Fruit fly (Drosophila melanogaster) whole organism, embryonic: ENCODE results near the gene dgt2.

Experiments used
- Asciz ChIP-seq: fragments of 200-800 bp; sonication (Bioruptor generic); optimal IDR thresholded peaks from 2 replicates; lab custom pipeline; 2017; ENCODE audit warnings: missing biosample characterization, mild to moderate bottlenecking, missing genetic modification characterization, missing genetic modification reagents
- CG10147 ChIP-seq: fragments of 200-800 bp; sonication (Bioruptor generic); optimal IDR thresholded peaks from 2 replicates; lab custom pipeline; 2019; ENCODE audit warnings: missing biosample characterization, mild to moderate bottlenecking, missing genetic modification characterization, moderate library complexity
- CG11085 ChIP-seq: fragments of 200-800 bp; sonication (Bioruptor generic); IDR thresholded peaks from 2 replicates; pipeline ENCODE4 v1.3.6; 2022; ENCODE audit warnings: missing biosample characterization, missing genetic modification characterization
- CG11560 ChIP-seq: fragments of 200-800 bp; sonication (Bioruptor generic); IDR thresholded peaks from 3 replicates; pipeline ENCODE4 v1.3.6; 2022; ENCODE audit warnings: missing biosample characterization, missing genetic modification characterization
- CG12236 ChIP-seq: fragments of 200-800 bp; sonication (Bioruptor generic); optimal IDR thresholded peaks from 2 replicates; lab custom pipeline; 2016; ENCODE audit warnings: missing biosample characterization, missing genetic modification characterization
- CG12659 ChIP-seq: fragments of 200-800 bp; sonication (Bioruptor generic); optimal IDR thresholded peaks from 3 replicates; lab custom pipeline; 2017; ENCODE audit warnings: mild to moderate bottlenecking, missing biosample characterization, missing genetic modification reagents, missing genetic modification characterization
- CG13296 ChIP-seq: fragments of 200-800 bp; sonication (Bioruptor generic); optimal IDR thresholded peaks from 3 replicates; lab custom pipeline; 2018; ENCODE audit warnings: missing biosample characterization, mild to moderate bottlenecking, missing genetic modification characterization
- CG1603 ChIP-seq: fragments of 200-800 bp; sonication (Bioruptor generic); optimal IDR thresholded peaks from 2 replicates; lab custom pipeline; 2019; ENCODE audit warnings: missing biosample characterization, mild to moderate bottlenecking, missing genetic modification characterization, moderate library complexity
- CG16813 ChIP-seq: fragments of 200-800 bp; sonication (Bioruptor generic); IDR thresholded peaks from 3 replicates; pipeline ENCODE4 v1.3.6; 2022; ENCODE audit warnings: missing biosample characterization, missing genetic modification characterization; ENCODE audit not compliant: partially characterized antibody
- CG17568 ChIP-seq: fragments of 200-800 bp; sonication (Bioruptor generic); optimal IDR thresholded peaks from 2 replicates; lab custom pipeline; 2018; ENCODE audit warnings: missing biosample characterization, mild to moderate bottlenecking, missing genetic modification characterization, moderate library complexity
- CG31365 ChIP-seq: fragments of 200-800 bp; sonication (Bioruptor generic); optimal IDR thresholded peaks from 2 replicates; lab custom pipeline; 2018; ENCODE audit warnings: missing biosample characterization, mild to moderate bottlenecking, missing genetic modification characterization
- CG32532 ChIP-seq: fragments of 200-800 bp; sonication (Bioruptor generic); IDR thresholded peaks from 2 replicates; pipeline ENCODE4 v1.3.6; 2022; ENCODE audit warnings: missing biosample characterization, missing genetic modification characterization
- CG4404 ChIP-seq: fragments of 200-800 bp; sonication (Bioruptor generic); IDR thresholded peaks from 2 replicates; pipeline ENCODE4 v1.3.6; 2022; ENCODE audit warnings: missing biosample characterization, missing genetic modification characterization
- CG4617 ChIP-seq: fragments of 200-800 bp; sonication (Bioruptor generic); optimal IDR thresholded peaks from 3 replicates; lab custom pipeline; 2016; ENCODE audit warnings: missing biosample characterization, missing genetic modification characterization, borderline replicate concordance
- CG4854 ChIP-seq: fragments of 200-800 bp; sonication (Bioruptor generic); optimal IDR thresholded peaks from 2 replicates; lab custom pipeline; 2016; ENCODE audit warnings: missing biosample characterization, missing genetic modification characterization, inconsistent platforms
- CG5953 ChIP-seq: fragments of 200-800 bp; sonication (Bioruptor generic); IDR thresholded peaks from 2 replicates; pipeline ENCODE4 v1.3.6; 2022; ENCODE audit warnings: missing biosample characterization, missing genetic modification characterization
- CG6683 ChIP-seq: fragments of 200-800 bp; sonication (Bioruptor generic); optimal IDR thresholded peaks from 2 replicates; lab custom pipeline; 2017; ENCODE audit warnings: missing biosample characterization, mild to moderate bottlenecking, missing genetic modification characterization, missing genetic modification reagents
- D19B ChIP-seq: fragments of 200-800 bp; sonication (Bioruptor generic); optimal IDR thresholded peaks from 2 replicates; lab custom pipeline; 2017; ENCODE audit warnings: missing biosample characterization, mild to moderate bottlenecking, missing genetic modification characterization
- Drgx ChIP-seq: fragments of 200-800 bp; sonication (Bioruptor generic); IDR thresholded peaks from 2 replicates; pipeline ENCODE4 v1.3.6; 2022; ENCODE audit warnings: missing biosample characterization, missing genetic modification characterization
- Ets65A ChIP-seq: fragments of 200-800 bp; sonication (Bioruptor generic); peaks from one replicate; lab custom pipeline; 2016; ENCODE audit warnings: missing biosample characterization, missing genetic modification characterization
- Ets97D ChIP-seq: fragments of 200-800 bp; sonication (Bioruptor generic); optimal IDR thresholded peaks from 3 replicates; lab custom pipeline; 2016; ENCODE audit warnings: missing biosample characterization, missing genetic modification characterization
- HLH3B ChIP-seq: fragments of 200-800 bp; sonication (Bioruptor generic); IDR thresholded peaks from 2 replicates; pipeline ENCODE4 v1.3.6; 2022; ENCODE audit warnings: missing biosample characterization, missing genetic modification characterization
- Hey ChIP-seq: fragments of 200-800 bp; sonication (Bioruptor generic); optimal IDR thresholded peaks from 3 replicates; lab custom pipeline; 2018; ENCODE audit warnings: missing biosample characterization, mild to moderate bottlenecking, missing genetic modification characterization
- Hr39 ChIP-seq: fragments of >200 bp; optimal IDR thresholded peaks from 2 replicates; lab custom pipeline; 2017
- Jarid2 ChIP-seq: fragments of 200-800 bp; sonication (Bioruptor generic); optimal IDR thresholded peaks from 3 replicates; lab custom pipeline; 2017; ENCODE audit warnings: mild to moderate bottlenecking, missing biosample characterization, missing genetic modification reagents, missing genetic modification characterization
- Mrtf ChIP-seq: fragments of 200-800 bp; sonication (Bioruptor generic); IDR thresholded peaks from 3 replicates; pipeline ENCODE4 v1.3.6; 2022; ENCODE audit warnings: missing biosample characterization, missing genetic modification characterization
- Myb ChIP-seq: fragments of 200-800 bp; sonication (Bioruptor generic); optimal IDR thresholded peaks from 2 replicates; lab custom pipeline; 2016; ENCODE audit warnings: missing biosample characterization, missing genetic modification characterization
- Opbp ChIP-seq: fragments of 200-800 bp; sonication (Bioruptor generic); IDR thresholded peaks from 3 replicates; pipeline ENCODE4 v1.3.6; 2022; ENCODE audit warnings: missing biosample characterization, missing genetic modification characterization; ENCODE audit not compliant: partially characterized antibody
- Pdp1 ChIP-seq, 2 experiments: fragments of 200-800 bp; sonication (Bioruptor generic); optimal IDR thresholded peaks; 3 replicates each; lab custom pipeline; 2016; ENCODE audit warnings: missing biosample characterization in 2 of 2, missing genetic modification characterization in 2 of 2, mild to moderate bottlenecking in 1 of 2, moderate library complexity in 1 of 2
- caup ChIP-seq: fragments of 200-800 bp; sonication (Bioruptor generic); optimal IDR thresholded peaks from 3 replicates; lab custom pipeline; 2017; ENCODE audit warnings: missing biosample characterization, mild to moderate bottlenecking, missing genetic modification characterization, moderate library complexity; ENCODE audit not compliant: severe bottlenecking
- corto ChIP-seq: fragments of 200-800 bp; sonication (Bioruptor generic); optimal IDR thresholded peaks from 2 replicates; lab custom pipeline; 2016; ENCODE audit warnings: missing biosample characterization, mild to moderate bottlenecking, missing genetic modification characterization, moderate library complexity
- cwo ChIP-seq: fragments of 200-800 bp; sonication (Bioruptor generic); optimal IDR thresholded peaks from 3 replicates; lab custom pipeline; 2017; ENCODE audit warnings: missing biosample characterization, missing genetic modification characterization, mild to moderate bottlenecking, moderate library complexity, missing genetic modification reagents
- dm ChIP-seq: fragments of 200-800 bp; sonication (Bioruptor generic); optimal IDR thresholded peaks from 3 replicates; lab custom pipeline; 2016; ENCODE audit warnings: missing biosample characterization, missing genetic modification characterization
- fd102C ChIP-seq: fragments of 200-800 bp; sonication (Bioruptor generic); optimal IDR thresholded peaks from 2 replicates; lab custom pipeline; 2018; ENCODE audit warnings: missing biosample characterization, mild to moderate bottlenecking, missing genetic modification characterization, moderate library complexity
- fd3F ChIP-seq: fragments of 200-800 bp; sonication (Bioruptor generic); optimal IDR thresholded peaks from 2 replicates; lab custom pipeline; 2018; ENCODE audit warnings: missing biosample characterization, mild to moderate bottlenecking, missing genetic modification characterization, moderate library complexity
- luna ChIP-seq: fragments of 200-800 bp; sonication (Bioruptor generic); optimal IDR thresholded peaks from 2 replicates; lab custom pipeline; 2016; ENCODE audit warnings: missing biosample characterization, missing genetic modification characterization
- maf-S ChIP-seq: fragments of 200-800 bp; sonication (Bioruptor generic); optimal IDR thresholded peaks from 2 replicates; lab custom pipeline; 2016; ENCODE audit warnings: missing biosample characterization, missing genetic modification characterization
- mld ChIP-seq: fragments of 200-800 bp; sonication (Bioruptor generic); IDR thresholded peaks from 3 replicates; pipeline ENCODE4 v1.3.6; 2022; ENCODE audit warnings: missing biosample characterization, missing genetic modification characterization; ENCODE audit not compliant: partially characterized antibody
- pb ChIP-seq: fragments of 200-800 bp; sonication (Bioruptor generic); optimal IDR thresholded peaks from 3 replicates; lab custom pipeline; 2016; ENCODE audit warnings: missing biosample characterization, missing genetic modification characterization
- run ChIP-seq: fragments of 200-800 bp; sonication (Bioruptor generic); optimal IDR thresholded peaks from 3 replicates; lab custom pipeline; 2018; ENCODE audit warnings: missing biosample characterization, mild to moderate bottlenecking, missing genetic modification characterization
- sc ChIP-seq, 3 experiments: fragments of >200 bp in 2 of 3; fragments of 200-800 bp in 1 of 3; sonication (Bioruptor generic) in 1 of 3; optimal IDR thresholded peaks; 2 replicates in 2 of 3; 3 replicates in 1 of 3; lab custom pipeline; 2017; ENCODE audit warnings: mild to moderate bottlenecking in 1 of 3, missing biosample characterization in 1 of 3, missing genetic modification characterization in 1 of 3, missing genetic modification reagents in 1 of 3
- shn ChIP-seq: fragments of 200-800 bp; sonication (Bioruptor generic); optimal IDR thresholded peaks from 3 replicates; lab custom pipeline; 2016; ENCODE audit warnings: missing biosample characterization, missing genetic modification characterization
- sisA ChIP-seq: fragments of 200-800 bp; sonication (Bioruptor generic); IDR thresholded peaks from 2 replicates; pipeline ENCODE4 v1.3.6; 2022; ENCODE audit warnings: missing biosample characterization, missing genetic modification characterization
- sr ChIP-seq: fragments of 200-800 bp; sonication (Bioruptor generic); IDR thresholded peaks from 3 replicates; pipeline ENCODE4 v1.3.6; 2022; ENCODE audit warnings: missing biosample characterization, missing genetic modification characterization
- stc ChIP-seq: fragments of 200-800 bp; sonication (Bioruptor generic); IDR thresholded peaks from 2 replicates; pipeline ENCODE4 v1.3.6; 2022; ENCODE audit warnings: missing biosample characterization, missing genetic modification characterization
- toy ChIP-seq: fragments of 200-800 bp; sonication (Bioruptor generic); IDR thresholded peaks from 2 replicates; pipeline ENCODE4 v1.3.6; 2022; ENCODE audit warnings: missing biosample characterization, missing genetic modification characterization
- unc-4 ChIP-seq: fragments of 200-800 bp; sonication (Bioruptor generic); IDR thresholded peaks from 2 replicates; pipeline ENCODE4 v1.3.6; 2022; ENCODE audit warnings: missing biosample characterization, missing genetic modification characterization; ENCODE audit not compliant: partially characterized antibody
- vnd ChIP-seq: fragments of 200-800 bp; sonication (Bioruptor generic); IDR thresholded peaks from 3 replicates; pipeline ENCODE4 v1.3.6; 2022; ENCODE audit warnings: missing biosample characterization, missing genetic modification characterization; ENCODE audit not compliant: partially characterized antibody

Gene dgt2

dm6 chr2L:12011682-12012655, 22.2 kb downstream of the dgt2 start (continued):
- TF ChIP-seq sisA (GFP tag; lab: Robert Waterston, UW) (no peak), CG4854 (GFP tag; lab: Kevin White, UChicago) (peak; percentile 62), Asciz (GFP tag; lab: Kevin White, UChicago) (no peak), CG4404 (GFP tag; lab: Robert Waterston, UW) (no peak), sc (optimal IDR thresholded peaks at IDR 0.05; lab: Kevin White, UChicago) (no peak), sc (GFP tag; optimal IDR thresholded peaks at IDR 0.05; lab: Kevin White, UChicago) (no peak), corto (GFP tag; lab: Kevin White, UChicago) (no peak), luna (no peak), Opbp (GFP tag; lab: Robert Waterston, UW) (no peak), sr (GFP tag; lab: Robert Waterston, UW) (no peak), CG1603 (peak; percentile 80), CG12236 (GFP tag; lab: Kevin White, UChicago) (peak; percentile 4), D19B (GFP tag; lab: Kevin White, UChicago) (peak; percentile 66), cwo (GFP tag; lab: Kevin White, UChicago) (peak; percentile 89), CG6683 (GFP tag; lab: Kevin White, UChicago) (peak; percentile 45), CG4617 (GFP tag; lab: Kevin White, UChicago) (no peak), vnd (GFP tag; lab: Robert Waterston, UW) (no peak), CG11085 (GFP tag; lab: Robert Waterston, UW) (no peak), run (tag; lab: Kevin White, UChicago) (peak; percentile 97), unc-4 (GFP tag; lab: Robert Waterston, UW) (no peak), CG16813 (GFP tag; lab: Robert Waterston, UW) (no peak), Myb (GFP tag; lab: Kevin White, UChicago) (peak; percentile 56), Ets65A (GFP tag; lab: Kevin White, UChicago) (peak; percentile 89), CG17568 (GFP tag; lab: Kevin White, UChicago) (peak; percentile 45), CG5953 (no peak), pb (peak; percentile 78), shn (GFP tag; lab: Kevin White, UChicago) (peak; percentile 87), CG12659 (GFP tag; lab: Kevin White, UChicago) (peak; percentile 74), dm (GFP tag; lab: Kevin White, UChicago) (peak; percentile 84), stc (no peak), Pdp1 (GFP tag; optimal IDR thresholded peaks at IDR 0.05; lab: Kevin White, UChicago) (peak; percentile 72 to 94), CG31365 (tag; lab: Kevin White, UChicago) (peak; percentile 49), toy (GFP tag; lab: Robert Waterston, UW) (no peak), Ets97D (GFP tag; lab: Kevin White, UChicago) (peak; percentile 76), Hr39 (lab: Kevin White, UChicago) (no peak), Mrtf (GFP tag; lab: Robert Waterston, UW) (no peak), CG32532 (GFP tag; lab: Robert Waterston, UW) (no peak), fd3F (GFP tag; lab: Kevin White, UChicago) (peak; percentile 32), Jarid2 (GFP tag; lab: Kevin White, UChicago) (peak; percentile 22), CG10147 (no peak), fd102C (peak; percentile 34), Drgx (GFP tag; lab: Robert Waterston, UW) (no peak), HLH3B (no peak), Hey (tag; lab: Kevin White, UChicago) (peak; percentile 10), maf-S (GFP tag; lab: Kevin White, UChicago) (peak; percentile 71), CG11560 (no peak), mld (GFP tag; lab: Robert Waterston, UW) (no peak), caup (GFP tag; lab: Kevin White, UChicago) (peak; percentile 81), CG13296 (GFP tag; lab: Kevin White, UChicago) (peak; percentile 44)
